Fruit fly (Drosophila melanogaster): Measurements from ENCODE around the gene CG13689.

DNA sequence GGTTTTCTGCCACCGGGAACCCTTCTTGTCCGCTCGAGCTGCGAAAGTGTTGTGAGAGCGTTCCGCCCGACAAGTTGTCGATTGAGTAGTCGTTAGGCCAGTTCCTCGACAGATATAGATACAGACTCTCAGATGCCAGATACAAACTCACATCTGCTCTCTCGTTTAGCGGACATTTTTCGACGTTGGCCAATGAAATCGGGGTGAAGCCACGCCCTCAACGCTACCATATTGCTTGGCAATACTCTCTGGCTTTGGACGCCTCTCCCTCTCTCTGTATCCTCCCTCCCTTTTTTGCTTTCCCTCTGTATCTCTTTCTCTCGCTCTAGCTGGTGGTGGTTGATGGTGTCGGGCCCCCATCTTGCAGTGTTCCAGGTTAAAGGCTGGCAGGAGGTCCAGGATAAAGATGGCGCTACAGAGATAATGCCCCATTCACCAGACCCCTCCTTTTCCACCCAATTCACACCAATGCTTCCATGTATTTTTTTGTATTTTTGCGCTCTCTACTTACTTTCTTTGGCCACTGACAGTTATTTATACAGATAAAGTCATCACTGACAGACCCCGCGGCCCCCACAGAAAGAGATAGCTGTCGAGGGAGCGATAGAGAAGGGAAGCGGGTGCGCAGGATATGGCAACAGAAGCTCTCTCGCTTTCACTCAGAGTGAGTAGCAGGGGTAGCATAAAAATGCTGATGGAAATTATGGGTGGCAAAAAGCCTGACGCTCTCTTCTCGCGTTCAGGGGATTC, 7.8 kb upstream of the CG13689 start, which contains the start of gene Gsc:
- TF ChIP-seq Sin3A (optimal IDR thresholded peaks at IDR 0.05) (no peak), insv (optimal IDR thresholded peaks at IDR 0.05) (no peak), ttk (optimal IDR thresholded peaks at IDR 0.05) (no peak), Myc (optimal IDR thresholded peaks at IDR 0.05) (no peak), psq (optimal IDR thresholded peaks at IDR 0.05) (no peak)
